Fruit fly (Drosophila melanogaster) whole organism, embryonic: Measurements from ENCODE around the gene CG16779.

Experiments used
- Atf-2 ChIP-seq: fragments of 200-800 bp; sonication (Bioruptor generic); optimal IDR thresholded peaks from 2 replicates; lab custom pipeline; 2016; ENCODE audit warnings: missing biosample characterization, missing genetic modification characterization
- B-H2 ChIP-seq: fragments of 200-800 bp; sonication (Bioruptor generic); optimal IDR thresholded peaks from 2 replicates; lab custom pipeline; 2018; ENCODE audit warnings: missing biosample characterization, mild to moderate bottlenecking, missing genetic modification characterization
- CG10366 ChIP-seq: fragments of 200-800 bp; sonication (Bioruptor generic); IDR thresholded peaks from 2 replicates; pipeline ENCODE4 v1.3.6; 2022; ENCODE audit warnings: missing biosample characterization, missing genetic modification characterization
- CG12769 ChIP-seq: fragments of 200-800 bp; sonication (Bioruptor generic); optimal IDR thresholded peaks from 2 replicates; lab custom pipeline; 2019; ENCODE audit warnings: missing biosample characterization, mild to moderate bottlenecking, missing genetic modification characterization, moderate library complexity
- CG13287 ChIP-seq: fragments of 200-800 bp; sonication (Bioruptor generic); IDR thresholded peaks from 2 replicates; pipeline ENCODE4 v1.3.6; 2022; ENCODE audit warnings: missing biosample characterization, missing genetic modification characterization; ENCODE audit not compliant: partially characterized antibody
- CG15073 ChIP-seq: fragments of 200-800 bp; sonication (Bioruptor generic); optimal IDR thresholded peaks from 2 replicates; lab custom pipeline; 2016; ENCODE audit warnings: missing biosample characterization, missing genetic modification characterization
- CG15696 ChIP-seq: fragments of 200-800 bp; sonication (Bioruptor generic); optimal IDR thresholded peaks from 2 replicates; lab custom pipeline; 2019; ENCODE audit warnings: missing biosample characterization, mild to moderate bottlenecking, missing genetic modification characterization, moderate library complexity
- CG16863 ChIP-seq: fragments of 200-800 bp; sonication (Bioruptor generic); optimal IDR thresholded peaks from 3 replicates; lab custom pipeline; 2016; ENCODE audit warnings: missing biosample characterization, missing genetic modification characterization
- CG2875 ChIP-seq: fragments of 200-800 bp; sonication (Bioruptor generic); optimal IDR thresholded peaks from 2 replicates; lab custom pipeline; 2017; ENCODE audit warnings: missing biosample characterization, mild to moderate bottlenecking, missing genetic modification characterization, missing genetic modification reagents
- CG3407 ChIP-seq: fragments of 200-800 bp; sonication (Bioruptor generic); optimal IDR thresholded peaks from 2 replicates; lab custom pipeline; 2018; ENCODE audit warnings: missing biosample characterization, mild to moderate bottlenecking, missing genetic modification characterization
- CG34422 ChIP-seq: fragments of 200-800 bp; sonication (Bioruptor generic); IDR thresholded peaks from 3 replicates; pipeline ENCODE4 v1.3.6; 2022; ENCODE audit warnings: missing biosample characterization, missing genetic modification characterization
- CG3726 ChIP-seq: fragments of 200-800 bp; sonication (Bioruptor generic); IDR thresholded peaks from 3 replicates; pipeline ENCODE4, ENCODE4 v1.3.6; 2022; ENCODE audit warnings: missing biosample characterization, missing genetic modification characterization
- CG3847 ChIP-seq: fragments of 200-800 bp; sonication (Bioruptor generic); IDR thresholded peaks from 2 replicates; pipeline ENCODE4 v1.3.6; 2022; ENCODE audit warnings: missing biosample characterization, missing genetic modification characterization
- CG4282 ChIP-seq: fragments of 200-800 bp; sonication (Bioruptor generic); optimal IDR thresholded peaks from 2 replicates; lab custom pipeline; 2016; ENCODE audit warnings: missing biosample characterization, missing genetic modification characterization
- CG4404 ChIP-seq: fragments of 200-800 bp; sonication (Bioruptor generic); IDR thresholded peaks from 2 replicates; pipeline ENCODE4 v1.3.6; 2022; ENCODE audit warnings: missing biosample characterization, missing genetic modification characterization
- CG7357 ChIP-seq: fragments of 200-800 bp; sonication (Bioruptor generic); IDR thresholded peaks from 3 replicates; pipeline ENCODE4 v1.3.6; 2022; ENCODE audit warnings: missing biosample characterization, missing genetic modification characterization
- CG7963 ChIP-seq: fragments of 200-800 bp; sonication (Bioruptor generic); IDR thresholded peaks from 3 replicates; pipeline ENCODE4 v1.3.6; 2022; ENCODE audit warnings: missing biosample characterization, missing genetic modification characterization; ENCODE audit not compliant: partially characterized antibody
- CG8089 ChIP-seq: fragments of 200-800 bp; sonication (Bioruptor generic); optimal IDR thresholded peaks from 3 replicates; lab custom pipeline; 2016; ENCODE audit warnings: missing biosample characterization, missing genetic modification characterization
- CG8388 ChIP-seq: fragments of 200-800 bp; sonication (Bioruptor generic); optimal IDR thresholded peaks from 2 replicates; lab custom pipeline; 2019; ENCODE audit warnings: missing biosample characterization, mild to moderate bottlenecking, missing genetic modification characterization, moderate library complexity
- CG8765 ChIP-seq: fragments of 200-800 bp; sonication (Bioruptor generic); IDR thresholded peaks from 2 replicates; pipeline ENCODE4 v1.3.6; 2022; ENCODE audit warnings: missing biosample characterization, missing genetic modification characterization
- CoRest ChIP-seq: fragments of 200-800 bp; sonication (Bioruptor generic); optimal IDR thresholded peaks from 3 replicates; lab custom pipeline; 2018; ENCODE audit warnings: missing biosample characterization, mild to moderate bottlenecking, missing genetic modification characterization, moderate library complexity
- Dad ChIP-seq: fragments of 200-800 bp; sonication (Bioruptor generic); optimal IDR thresholded peaks from 3 replicates; lab custom pipeline; 2016; ENCODE audit warnings: missing biosample characterization, missing genetic modification characterization
- Dek ChIP-seq: fragments of 200-800 bp; sonication (Bioruptor generic); optimal IDR thresholded peaks from 3 replicates; lab custom pipeline; 2019; ENCODE audit warnings: missing biosample characterization, mild to moderate bottlenecking, missing genetic modification characterization, moderate library complexity
- Dll ChIP-seq: fragments of 200-800 bp; sonication (Bioruptor generic); IDR thresholded peaks from 4 replicates; pipeline ENCODE4 v1.3.6; 2022; ENCODE audit warnings: missing biosample characterization, missing genetic modification characterization; ENCODE audit not compliant: partially characterized antibody
- Hey ChIP-seq: fragments of 200-800 bp; sonication (Bioruptor generic); optimal IDR thresholded peaks from 3 replicates; lab custom pipeline; 2018; ENCODE audit warnings: missing biosample characterization, mild to moderate bottlenecking, missing genetic modification characterization
- HmgD ChIP-seq: fragments of 200-800 bp; sonication (Bioruptor generic); optimal IDR thresholded peaks from 3 replicates; lab custom pipeline; 2016; ENCODE audit warnings: missing biosample characterization, missing genetic modification characterization
- Meics ChIP-seq: fragments of 200-800 bp; sonication (Bioruptor generic); optimal IDR thresholded peaks from 2 replicates; lab custom pipeline; 2017; ENCODE audit warnings: missing biosample characterization, mild to moderate bottlenecking, missing genetic modification characterization
- Nf-YA ChIP-seq: fragments of 200-800 bp; sonication (Bioruptor generic); IDR thresholded peaks from 2 replicates; pipeline ENCODE4 v1.3.6; 2022; ENCODE audit warnings: missing biosample characterization, missing genetic modification characterization
- NfI ChIP-seq: fragments of 200-800 bp; sonication (Bioruptor generic); optimal IDR thresholded peaks from 3 replicates; lab custom pipeline; 2018; ENCODE audit warnings: missing biosample characterization, mild to moderate bottlenecking, missing genetic modification characterization, moderate library complexity
- Stat92E ChIP-seq, 3 experiments: fragments of >200 bp in 2 of 3; fragments of 200-800 bp in 1 of 3; sonication (Bioruptor generic) in 1 of 3; optimal IDR thresholded peaks; 2 replicates each; lab custom pipeline; 2017 to 2019; ENCODE audit warnings: missing biosample characterization in 3 of 3, missing genetic modification characterization in 3 of 3, mild to moderate bottlenecking in 1 of 3, moderate library complexity in 1 of 3
- TFAM ChIP-seq: fragments of 200-800 bp; sonication (Bioruptor generic); optimal IDR thresholded peaks from 2 replicates; lab custom pipeline; 2017; ENCODE audit warnings: missing biosample characterization, missing genetic modification characterization, inconsistent platforms
- Usf ChIP-seq: fragments of 200-800 bp; sonication (Bioruptor generic); optimal IDR thresholded peaks from 2 replicates; lab custom pipeline; 2017; ENCODE audit warnings: missing genotype, missing biosample characterization, missing genetic modification characterization
- ab ChIP-seq: fragments of 200-800 bp; sonication (Bioruptor generic); optimal IDR thresholded peaks from 2 replicates; lab custom pipeline; 2016; ENCODE audit warnings: missing biosample characterization, missing genetic modification characterization
- ap ChIP-seq: fragments of 200-800 bp; sonication (Bioruptor generic); IDR thresholded peaks from 2 replicates; pipeline ENCODE4 v1.3.6; 2022; ENCODE audit warnings: missing biosample characterization, missing genetic modification characterization
- ara ChIP-seq: fragments of 200-800 bp; sonication (Bioruptor generic); IDR thresholded peaks from 2 replicates; pipeline ENCODE4 v1.3.6; 2022; ENCODE audit warnings: missing biosample characterization, missing genetic modification characterization
- az2 ChIP-seq: fragments of 200-800 bp; sonication (Bioruptor generic); optimal IDR thresholded peaks from 3 replicates; lab custom pipeline; 2016; ENCODE audit warnings: missing biosample characterization, missing genetic modification characterization
- bcd ChIP-seq: fragments of 200-800 bp; sonication (Bioruptor generic); optimal IDR thresholded peaks from 2 replicates; lab custom pipeline; 2017; ENCODE audit warnings: missing biosample characterization, mild to moderate bottlenecking, missing genetic modification characterization
- da ChIP-seq: fragments of 200-800 bp; sonication (Bioruptor generic); optimal IDR thresholded peaks from 2 replicates; lab custom pipeline; 2016; ENCODE audit warnings: missing biosample characterization, missing genetic modification characterization
- dati ChIP-seq: fragments of 200-800 bp; sonication (Bioruptor generic); IDR thresholded peaks from 2 replicates; pipeline ENCODE4 v1.3.6; 2022; ENCODE audit warnings: missing biosample characterization, missing genetic modification characterization
- exex ChIP-seq: fragments of 200-800 bp; sonication (Bioruptor generic); optimal IDR thresholded peaks from 4 replicates; lab custom pipeline; 2018; ENCODE audit warnings: missing biosample characterization, mild to moderate bottlenecking, missing genetic modification characterization, moderate library complexity
- fd3F ChIP-seq: fragments of 200-800 bp; sonication (Bioruptor generic); optimal IDR thresholded peaks from 2 replicates; lab custom pipeline; 2018; ENCODE audit warnings: missing biosample characterization, mild to moderate bottlenecking, missing genetic modification characterization, moderate library complexity
- fd96Cb ChIP-seq: fragments of 200-800 bp; sonication (Bioruptor generic); optimal IDR thresholded peaks from 2 replicates; lab custom pipeline; 2018; ENCODE audit warnings: missing biosample characterization, mild to moderate bottlenecking, missing genetic modification characterization, moderate library complexity
- gce ChIP-seq: fragments of 200-800 bp; sonication (Bioruptor generic); IDR thresholded peaks from 3 replicates; pipeline ENCODE4 v1.3.6; 2022; ENCODE audit warnings: missing biosample characterization, missing genetic modification characterization
- gcm2 ChIP-seq: fragments of 200-800 bp; sonication (Bioruptor generic); optimal IDR thresholded peaks from 2 replicates; lab custom pipeline; 2016; ENCODE audit warnings: missing biosample characterization, missing genetic modification characterization
- jing ChIP-seq: fragments of 200-800 bp; sonication (Bioruptor generic); optimal IDR thresholded peaks from 2 replicates; lab custom pipeline; 2018; ENCODE audit warnings: missing biosample characterization, mild to moderate bottlenecking, missing genetic modification characterization
- ken ChIP-seq: fragments of 200-800 bp; sonication (Bioruptor generic); IDR thresholded peaks from 3 replicates; pipeline ENCODE4 v1.3.6; 2022; ENCODE audit warnings: missing biosample characterization, missing genetic modification characterization
- prd ChIP-seq, 3 experiments: fragments of >200 bp in 2 of 3; fragments of 200-800 bp in 1 of 3; sonication (Bioruptor generic) in 1 of 3; optimal IDR thresholded peaks in 2 of 3; IDR thresholded peaks in 1 of 3; 2 replicates in 2 of 3; 3 replicates in 1 of 3; pipeline versions ENCODE4 v1.3.6 to Lab custom; 2017 to 2022; ENCODE audit warnings: missing biosample characterization in 1 of 3, missing genetic modification characterization in 1 of 3
- pum ChIP-seq: fragments of 200-800 bp; sonication (Bioruptor generic); optimal IDR thresholded peaks from 2 replicates; lab custom pipeline; 2016; ENCODE audit warnings: missing biosample characterization, missing genetic modification characterization
- sc ChIP-seq, 3 experiments: fragments of >200 bp in 2 of 3; fragments of 200-800 bp in 1 of 3; sonication (Bioruptor generic) in 1 of 3; optimal IDR thresholded peaks; 2 replicates in 2 of 3; 3 replicates in 1 of 3; lab custom pipeline; 2017; ENCODE audit warnings: mild to moderate bottlenecking in 1 of 3, missing biosample characterization in 1 of 3, missing genetic modification characterization in 1 of 3, missing genetic modification reagents in 1 of 3
- vnd ChIP-seq: fragments of 200-800 bp; sonication (Bioruptor generic); IDR thresholded peaks from 3 replicates; pipeline ENCODE4 v1.3.6; 2022; ENCODE audit warnings: missing biosample characterization, missing genetic modification characterization; ENCODE audit not compliant: partially characterized antibody

The CG16779 gene

dm6 chr3R:9428988-9429387 is 64.5 kb downstream of the CG16779 start (continued):
- TF ChIP-seq fd96Cb (tag; lab: Kevin White, UChicago) (peak; percentile 41), vnd (GFP tag; lab: Robert Waterston, UW) (no peak), CG10366 (GFP tag; lab: Robert Waterston, UW) (peak; percentile 68), HmgD (GFP tag; lab: Kevin White, UChicago) (no peak), B-H2 (peak; percentile 63), CG15696 (peak; percentile 58), Dll (GFP tag; lab: Robert Waterston, UW) (no peak), jing (GFP tag; lab: Kevin White, UChicago) (no peak), ken (GFP tag; lab: Robert Waterston, UW) (peak; percentile 58; the same call in 1 of the 3 replicates), dati (GFP tag; lab: Robert Waterston, UW) (no peak), CG34422 (GFP tag; lab: Robert Waterston, UW) (peak; percentile 60; the same call in 1 of the 3 replicates), exex (tag; lab: Kevin White, UChicago) (peak; percentile 81), fd3F (peak; percentile 38), TFAM (GFP tag; lab: Kevin White, UChicago) (no peak), CG7963 (GFP tag; lab: Robert Waterston, UW) (no peak), Dek (tag; lab: Kevin White, UChicago) (peak; percentile 68), ara (GFP tag; lab: Robert Waterston, UW) (peak; percentile 43), Atf-2 (GFP tag; lab: Kevin White, UChicago) (peak; percentile 38), CG4282 (no peak), Dad (GFP tag; lab: Kevin White, UChicago) (peak; percentile 49), CoRest (peak; percentile 74), sc (optimal IDR thresholded peaks at IDR 0.05; lab: Kevin White, UChicago) (no peak), sc (GFP tag; optimal IDR thresholded peaks at IDR 0.05; lab: Kevin White, UChicago) (no peak), pum (no peak), CG12769 (peak; percentile 89), bcd (GFP tag; lab: Kevin White, UChicago) (peak; percentile 52), CG3847 (GFP tag; lab: Robert Waterston, UW) (peak; percentile 74), CG2875 (no peak), CG8765 (peak; percentile 43; the same call in 1 of the 2 replicates), prd (optimal IDR thresholded peaks at IDR 0.05; lab: Kevin White, UChicago) (no peak), prd (GFP tag; IDR thresholded peaks at IDR 0.05; lab: Robert Waterston, UW) (peak; percentile 54; the same call in 2 of the 3 replicates), CG8388 (GFP tag; lab: Kevin White, UChicago) (no peak), Meics (GFP tag; lab: Kevin White, UChicago) (peak; percentile 85), ap (GFP tag; lab: Robert Waterston, UW) (no peak), Nf-YA (GFP tag; lab: Robert Waterston, UW) (peak; percentile 44; the same call in 1 of the 2 replicates), az2 (GFP tag; lab: Kevin White, UChicago) (peak; percentile 43), CG4404 (GFP tag; lab: Robert Waterston, UW) (no peak), da (no peak), CG7357 (GFP tag; lab: Robert Waterston, UW) (no peak), CG15073 (GFP tag; lab: Kevin White, UChicago) (no peak), Usf (GFP tag; lab: Kevin White, UChicago) (peak; percentile 57), CG3726 (no peak), gce (GFP tag; lab: Robert Waterston, UW) (no peak), CG8089 (GFP tag; lab: Kevin White, UChicago) (peak; percentile 40), ab (GFP tag; lab: Kevin White, UChicago) (no peak), Hey (peak; percentile 49), CG13287 (GFP tag; lab: Robert Waterston, UW) (no peak), CG16863 (peak; percentile 42), gcm2 (GFP tag; lab: Kevin White, UChicago) (no peak), CG3407 (no peak), Stat92E (GFP tag; optimal IDR thresholded peaks at IDR 0.05; lab: Kevin White, UChicago) (no peak), NfI (GFP tag; lab: Kevin White, UChicago) (peak; percentile 70)
